Worm (Caenorhabditis elegans): ENCODE results near the gene sre-21.

ce11 chrV:17818567-17818966 lies 45.6 kb upstream of the sre-21 start, which contains the start of gene srh-298:
- TF ChIP-seq dmd-4 (tag; optimal IDR thresholded peaks at IDR 0.05; ENCODE audit: borderline replicate concordance) (no peak), pha-2 (tag; optimal IDR thresholded peaks at IDR 0.05) (no peak), npax-4 (tag; optimal IDR thresholded peaks at IDR 0.05) (no peak), elt-2 (tag; optimal IDR thresholded peaks at IDR 0.05) (no peak), nhr-11 (tag; optimal IDR thresholded peaks at IDR 0.05) (no peak), ttx-3 (tag; optimal IDR thresholded peaks at IDR 0.05) (no peak), pha-4 (tag; optimal IDR thresholded peaks at IDR 0.05) (no peak), ceh-19 (GFP tag; optimal IDR thresholded peaks at IDR 0.05) (no peak), ama-1 (optimal IDR thresholded peaks at IDR 0.05) (no peak), gmeb-2 (tag; optimal IDR thresholded peaks at IDR 0.05) (no peak)

Measured in whole organism, late embryonic.